Worm (Caenorhabditis elegans) whole organism, L4 larva: ENCODE measurements around the gene ins-2.

Experiments
- F26F4.8 ChIP-seq: fragments of 200-800 bp; sonication (Bioruptor generic); conservative IDR thresholded peaks from 2 replicates; pipeline ENCODE4 v1.3.6; 2022; ENCODE audit warnings: missing genetic modification characterization, missing compliant biosample characterization
- R02D3.7 ChIP-seq: fragments of 150-350 bp; sonication (generic microtip); optimal IDR thresholded peaks from 3 replicates; lab custom pipeline; 2014; ENCODE audit warnings: missing biosample characterization, missing genetic modification characterization
- T26A8.4 ChIP-seq: fragments of 200-800 bp; sonication (Bioruptor generic); IDR thresholded peaks from 2 replicates; pipeline ENCODE4 v1.3.6; 2022; ENCODE audit warnings: missing genetic modification characterization, missing compliant biosample characterization
- Y5F2A.4 ChIP-seq: fragments of 200-800 bp; sonication (Bioruptor generic); optimal IDR thresholded peaks from 2 replicates; lab custom pipeline; 2018; ENCODE audit warnings: mild to moderate bottlenecking, missing genetic modification characterization, missing compliant biosample characterization
- ZK546.5 ChIP-seq, 2 experiments: sonication (generic microtip); optimal IDR thresholded peaks; 2 replicates each; lab custom pipeline; 2017; ENCODE audit warnings: missing biosample characterization in 2 of 2, missing genetic modification characterization in 2 of 2
- aha-1 ChIP-seq: fragments of 150-350 bp; peaks from one replicate; lab custom pipeline; 2014; ENCODE audit warnings: missing biosample characterization, missing genetic modification characterization
- attf-4 ChIP-seq: sonication (generic microtip); optimal IDR thresholded peaks from 3 replicates; lab custom pipeline; 2017; ENCODE audit warnings: missing biosample characterization, missing genetic modification characterization
- ceh-44 ChIP-seq: fragments of 200-800 bp; sonication (Bioruptor generic); IDR thresholded peaks from 2 replicates; pipeline ENCODE4 v1.3.6; 2022; ENCODE audit warnings: missing genetic modification reagents, missing genetic modification characterization, missing compliant biosample characterization
- ceh-62 ChIP-seq: sonication (generic microtip); optimal IDR thresholded peaks from 2 replicates; lab custom pipeline; 2017; ENCODE audit warnings: missing biosample characterization, missing genetic modification characterization
- ces-1 ChIP-seq: fragments of 150-350 bp; sonication (generic microtip); optimal IDR thresholded peaks from 4 replicates; lab custom pipeline; 2014; ENCODE audit warnings: missing biosample characterization, missing genetic modification reagents, missing genetic modification characterization
- daf-12 ChIP-seq: fragments of 150-350 bp; optimal IDR thresholded peaks from 2 replicates; lab custom pipeline; 2014; ENCODE audit warnings: missing biosample characterization, missing genetic modification reagents, missing genetic modification characterization
- dmd-8 ChIP-seq: fragments of 200-800 bp; sonication (Bioruptor generic); IDR thresholded peaks from 2 replicates; pipeline ENCODE4 v1.3.6; 2022; ENCODE audit warnings: missing genetic modification characterization, missing compliant biosample characterization
- dpl-1 ChIP-seq: fragments of 150-350 bp; optimal IDR thresholded peaks from 2 replicates; lab custom pipeline; 2014; ENCODE audit warnings: missing biosample characterization, missing genetic modification reagents, missing genetic modification characterization
- dve-1 ChIP-seq: sonication (generic microtip); optimal IDR thresholded peaks from 2 replicates; lab custom pipeline; 2017; ENCODE audit warnings: antibody characterized with exemption, mild to moderate bottlenecking, missing genetic modification characterization, missing compliant biosample characterization; ENCODE audit not compliant: insufficient read depth
- egl-27 ChIP-seq: sonication (generic microtip); optimal IDR thresholded peaks from 3 replicates; lab custom pipeline; 2017; ENCODE audit warnings: missing biosample characterization, missing genetic modification reagents, missing genetic modification characterization
- egl-43 ChIP-seq: fragments of 200-800 bp; sonication (Bioruptor generic); IDR thresholded peaks from 2 replicates; pipeline ENCODE4 v1.3.6; 2022; ENCODE audit warnings: missing genetic modification reagents, missing genetic modification characterization, missing compliant biosample characterization
- fkh-10 ChIP-seq: fragments of 150-350 bp; optimal IDR thresholded peaks from 2 replicates; lab custom pipeline; 2014; ENCODE audit warnings: missing biosample characterization, missing genetic modification reagents, missing genetic modification characterization
- fos-1 ChIP-seq: fragments of 150-350 bp; optimal IDR thresholded peaks from 2 replicates; lab custom pipeline; 2014; ENCODE audit warnings: missing biosample characterization, missing genetic modification characterization
- hif-1 ChIP-seq, 2 experiments: sonication (generic microtip); optimal IDR thresholded peaks; 2 replicates each; lab custom pipeline; 2016 to 2017; ENCODE audit warnings: missing compliant biosample characterization in 2 of 2, missing genetic modification characterization in 2 of 2, missing genetic modification reagents in 2 of 2, missing genotype in 2 of 2, mild to moderate bottlenecking in 1 of 2
- hlh-30 ChIP-seq: sonication (generic microtip); optimal IDR thresholded peaks from 2 replicates; lab custom pipeline; 2017; ENCODE audit warnings: antibody characterized with exemption, mild to moderate bottlenecking, missing genetic modification characterization, missing compliant biosample characterization; ENCODE audit not compliant: insufficient read depth
- hmg-1.1 ChIP-seq: fragments of 200-800 bp; sonication (Bioruptor generic); IDR thresholded peaks from 2 replicates; pipeline ENCODE4 v1.3.6; 2022; ENCODE audit warnings: missing genetic modification reagents, missing genetic modification characterization, missing compliant biosample characterization
- lin-15B ChIP-seq: fragments of 150-350 bp; sonication (generic microtip); optimal IDR thresholded peaks from 3 replicates; lab custom pipeline; 2014; ENCODE audit warnings: missing biosample characterization, missing genetic modification characterization
- lin-29 ChIP-seq: fragments of 200-800 bp; sonication (Bioruptor generic); IDR thresholded peaks from 2 replicates; pipeline ENCODE4 v1.3.6; 2022; ENCODE audit warnings: missing genetic modification reagents, missing genetic modification characterization, missing compliant biosample characterization
- lin-38 ChIP-seq: fragments of 200-800 bp; sonication (Bioruptor generic); IDR thresholded peaks from 2 replicates; pipeline ENCODE4 v1.3.6; 2022; ENCODE audit warnings: missing genetic modification reagents, missing genetic modification characterization, missing compliant biosample characterization
- lsy-2 ChIP-seq, 2 experiments: fragments of 150-350 bp in 1 of 2; sonication (generic microtip) in 1 of 2; optimal IDR thresholded peaks; 2 replicates each; lab custom pipeline; 2014 to 2017; ENCODE audit warnings: missing biosample characterization in 2 of 2, missing genetic modification characterization in 2 of 2
- madf-5 ChIP-seq, 2 experiments: fragments of 200-800 bp; sonication (Bioruptor generic); IDR thresholded peaks; 2 replicates each; pipeline ENCODE4 v1.3.6; 2022; ENCODE audit warnings: missing compliant biosample characterization in 2 of 2, missing genetic modification characterization in 2 of 2
- mdt-29 ChIP-seq: fragments of 200-800 bp; sonication (Bioruptor generic); IDR thresholded peaks from 2 replicates; pipeline ENCODE4 v1.3.6; 2022; ENCODE audit warnings: missing genetic modification reagents, missing genetic modification characterization, missing compliant biosample characterization
- mep-1 ChIP-seq: fragments of 150-350 bp; sonication (generic microtip); optimal IDR thresholded peaks from 3 replicates; lab custom pipeline; 2014; ENCODE audit warnings: missing biosample characterization, missing genetic modification characterization
- mes-2 ChIP-seq: sonication (generic microtip); optimal IDR thresholded peaks from 2 replicates; lab custom pipeline; 2016; ENCODE audit warnings: missing genotype, mild to moderate bottlenecking, missing genetic modification characterization, missing compliant biosample characterization; ENCODE audit not compliant: poor library complexity, severe bottlenecking
- mxl-3 ChIP-seq: fragments of 200-800 bp; sonication (Bioruptor generic); optimal IDR thresholded peaks from 2 replicates; lab custom pipeline; 2018; ENCODE audit warnings: mild to moderate bottlenecking, missing genetic modification characterization, missing compliant biosample characterization
- nhr-11 ChIP-seq: fragments of 150-350 bp; optimal IDR thresholded peaks from 2 replicates; lab custom pipeline; 2014; ENCODE audit warnings: missing biosample characterization, missing genetic modification characterization
- nhr-25 ChIP-seq: sonication (generic microtip); optimal IDR thresholded peaks from 2 replicates; lab custom pipeline; 2017; ENCODE audit warnings: missing genetic modification characterization, mild to moderate bottlenecking, missing compliant biosample characterization, antibody characterized with exemption, moderate library complexity, borderline replicate concordance; ENCODE audit not compliant: insufficient read depth
- nhr-28 ChIP-seq: fragments of 150-350 bp; optimal IDR thresholded peaks from 2 replicates; lab custom pipeline; 2014; ENCODE audit warnings: missing biosample characterization, missing genetic modification characterization
- nhr-6 ChIP-seq: fragments of 150-350 bp; optimal IDR thresholded peaks from 2 replicates; lab custom pipeline; 2014; ENCODE audit warnings: missing biosample characterization, missing genetic modification characterization
- nhr-76 ChIP-seq: fragments of 150-350 bp; optimal IDR thresholded peaks from 2 replicates; lab custom pipeline; 2014; ENCODE audit warnings: missing biosample characterization, missing genetic modification characterization
- nhr-77 ChIP-seq: fragments of 150-350 bp; optimal IDR thresholded peaks from 2 replicates; lab custom pipeline; 2014; ENCODE audit warnings: missing biosample characterization, missing genetic modification characterization
- php-3 ChIP-seq: fragments of 200-800 bp; sonication (Bioruptor generic); IDR thresholded peaks from 2 replicates; pipeline ENCODE4 v1.3.6; 2022; ENCODE audit warnings: missing genetic modification reagents, missing genetic modification characterization, missing compliant biosample characterization
- sdz-12 ChIP-seq: fragments of 200-800 bp; sonication (Bioruptor generic); optimal IDR thresholded peaks from 2 replicates; lab custom pipeline; 2018; ENCODE audit warnings: mild to moderate bottlenecking, missing genetic modification characterization, missing compliant biosample characterization
- snpc-4 ChIP-seq: fragments of 150-350 bp; optimal IDR thresholded peaks from 2 replicates; lab custom pipeline; 2014; ENCODE audit warnings: missing biosample characterization, missing genetic modification characterization
- spr-1 ChIP-seq: sonication (generic microtip); optimal IDR thresholded peaks from 2 replicates; lab custom pipeline; 2016; ENCODE audit warnings: mild to moderate bottlenecking, missing genetic modification characterization, missing compliant biosample characterization
- spr-3 ChIP-seq: fragments of 200-800 bp; sonication (Bioruptor generic); optimal IDR thresholded peaks from 2 replicates; lab custom pipeline; 2018; ENCODE audit warnings: mild to moderate bottlenecking, missing genetic modification characterization, missing compliant biosample characterization
- unc-39 ChIP-seq: sonication (generic microtip); optimal IDR thresholded peaks from 2 replicates; lab custom pipeline; 2017; ENCODE audit warnings: missing biosample characterization, missing genetic modification characterization
- unc-62 ChIP-seq, 3 experiments: fragments of 150-350 bp in 1 of 3; sonication (generic microtip); optimal IDR thresholded peaks in 2 of 3; peaks in 1 of 3; 1 replicate in 1 of 3; 2 replicates in 2 of 3; lab custom pipeline; 2014 to 2017; ENCODE audit warnings: missing biosample characterization in 3 of 3, missing genetic modification characterization in 3 of 3, missing genetic modification reagents in 3 of 3, missing genotype in 1 of 3
- vab-7 ChIP-seq: fragments of 200-800 bp; sonication (Bioruptor generic); IDR thresholded peaks from 2 replicates; pipeline ENCODE4 v1.3.6; 2022; ENCODE audit warnings: missing genetic modification reagents, missing genetic modification characterization, missing compliant biosample characterization
- zag-1 ChIP-seq: fragments of 150-350 bp; optimal IDR thresholded peaks from 2 replicates; lab custom pipeline; 2014; ENCODE audit warnings: missing biosample characterization, missing genetic modification characterization
- zfp-2 ChIP-seq: sonication (generic microtip); optimal IDR thresholded peaks from 2 replicates; lab custom pipeline; 2016; ENCODE audit warnings: mild to moderate bottlenecking, missing genetic modification characterization, missing compliant biosample characterization
- zfp-3 ChIP-seq: fragments of 200-800 bp; sonication (Bioruptor generic); conservative IDR thresholded peaks from 2 replicates; pipeline ENCODE4 v1.3.6; 2022; ENCODE audit warnings: missing genetic modification reagents, missing genetic modification characterization, missing compliant biosample characterization

ins-2 gene

ce11 chrII:5988224-5988623 lies at the start of gene ins-2:
Gene ins-2, plus strand, starts transcription at chrII:5988524.
- TF ChIP-seq ceh-44: no peak
- TF ChIP-seq egl-43 (GFP tag; lab: Robert Waterston, UW): no peak
- TF ChIP-seq unc-62 (GFP tag; optimal IDR thresholded peaks at IDR 0.05 in 1 of 2; lab: Kevin White, UChicago): peak in 1 of 2 experiments; percentile 80
- TF ChIP-seq unc-62 (tag; optimal IDR thresholded peaks at IDR 0.05; lab: Kevin White, UChicago): no peak
- TF ChIP-seq Y5F2A.4: no peak
- TF ChIP-seq spr-3 (GFP tag; lab: Kevin White, UChicago): no peak
- no peak for TF ChIP-seq dmd-8 (GFP tag; lab: Robert Waterston, UW)
- TF ChIP-seq lin-38: no peak

ce11 chrII:5940815-5941214 lies 47.5 kb upstream of the ins-2 start, which contains the start of gene F28B12.6:
Gene F28B12.6, plus strand, starts transcription at chrII:5940863.
- TF ChIP-seq nhr-76: no peak
- no peak for TF ChIP-seq lin-15B (tag; lab: Kevin White, UChicago)
- 0 out of 4 replicates have a peak, but pooled peaks of 1 of the 2 experiments have one; percentile 20 for TF ChIP-seq madf-5 (GFP tag; IDR thresholded peaks at IDR 0.05; lab: Robert Waterston, UW)
- no peak for TF ChIP-seq ZK546.5 (tag; optimal IDR thresholded peaks at IDR 0.05; lab: Kevin White, UChicago)
- no peak for TF ChIP-seq attf-4 (tag; lab: Kevin White, UChicago)
- TF ChIP-seq dpl-1 (GFP tag; lab: Kevin White, UChicago): no peak
- TF ChIP-seq fos-1 (tag; lab: Kevin White, UChicago): no peak
- TF ChIP-seq vab-7 (GFP tag; lab: Robert Waterston, UW): no peak
- TF ChIP-seq fkh-10 (GFP tag; lab: Kevin White, UChicago): no peak
- no peak for TF ChIP-seq egl-27 (tag; lab: Kevin White, UChicago)
- peak in 1 of 2 experiments; percentile 9 for TF ChIP-seq hif-1 (tag; optimal IDR thresholded peaks at IDR 0.05; lab: Kevin White, UChicago)
- TF ChIP-seq daf-12: no peak
- 0 out of 2 replicates have a peak, but pooled peaks have one; percentile 17 for TF ChIP-seq zfp-3
- TF ChIP-seq R02D3.7 (tag; lab: Kevin White, UChicago): no peak

ce11 chrII:5942593-5942992 lies 45.7 kb upstream of the ins-2 start, which contains the start of gene F28B12.1:
Gene F28B12.1, plus strand, starts transcription at chrII:5942927.
- TF ChIP-seq nhr-28 (no peak), mxl-3 (GFP tag; lab: Kevin White, UChicago) (no peak), ceh-62 (tag; lab: Kevin White, UChicago) (no peak), ces-1 (GFP tag; lab: Kevin White, UChicago) (no peak), lin-29 (no peak), Y5F2A.4 (no peak), zfp-3 (no peak), snpc-4 (tag; lab: Kevin White, UChicago) (no peak), lsy-2 (tag; optimal IDR thresholded peaks at IDR 0.05; lab: Kevin White, UChicago) (peak in 1 of 2 experiments; percentile 35), hlh-30 (peak; percentile 78), sdz-12 (GFP tag; lab: Kevin White, UChicago) (no peak), hmg-1.1 (no peak), nhr-77 (no peak), nhr-6 (tag; lab: Kevin White, UChicago) (no peak), lin-38 (no peak), egl-27 (tag; lab: Kevin White, UChicago) (no peak), nhr-25 (tag; lab: Kevin White, UChicago) (no peak), fos-1 (tag; lab: Kevin White, UChicago) (no peak), zag-1 (tag; lab: Kevin White, UChicago) (no peak), zfp-2 (tag; lab: Kevin White, UChicago) (no peak), F26F4.8 (GFP tag; lab: Robert Waterston, UW) (no peak), unc-39 (no peak), mes-2 (tag; lab: Kevin White, UChicago) (no peak), nhr-11 (tag; lab: Kevin White, UChicago) (no peak), T26A8.4 (GFP tag; lab: Robert Waterston, UW) (no peak), php-3 (GFP tag; lab: Robert Waterston, UW) (no peak), aha-1 (tag; lab: Kevin White, UChicago) (no peak), dve-1 (tag; lab: Kevin White, UChicago) (peak; percentile 28), mep-1 (tag; lab: Kevin White, UChicago) (peak; percentile 14), mdt-29 (no peak), fkh-10 (GFP tag; lab: Kevin White, UChicago) (peak; percentile 16), spr-1 (no peak), lin-15B (tag; lab: Kevin White, UChicago) (no peak)
